Worm (Caenorhabditis elegans): ENCODE measurements around the gene R144.6.

ce11 chrIII:5017550-5017949, 13.0 kb upstream of the R144.6 start, which contains the start of gene larp-1:
- TF ChIP-seq ztf-11 (tag; optimal IDR thresholded peaks at IDR 0.05) (no peak), nhr-76 (tag; optimal IDR thresholded peaks at IDR 0.05) (no peak), mab-5 (tag; optimal IDR thresholded peaks at IDR 0.05) (no peak), nhr-28 (tag; optimal IDR thresholded peaks at IDR 0.05) (no peak)
